Fruit fly (Drosophila melanogaster) whole organism, embryonic: ENCODE results near the gene CkIIalpha-i3.
A peak's percentile ranks its signal among the peaks of the same experiment; 100 is the strongest.

ENCODE experiments used
- CG10979 ChIP-seq: fragments of 200-800 bp; sonication (Bioruptor generic); optimal IDR thresholded peaks from 2 replicates; lab custom pipeline; 2018; ENCODE audit warnings: missing biosample characterization, mild to moderate bottlenecking, missing genetic modification characterization, moderate library complexity
- CG11456 ChIP-seq: fragments of 200-800 bp; sonication (Bioruptor generic); IDR thresholded peaks from 3 replicates; pipeline ENCODE4 v1.3.6; 2022; ENCODE audit warnings: missing biosample characterization, missing genetic modification characterization
- CG13287 ChIP-seq: fragments of 200-800 bp; sonication (Bioruptor generic); IDR thresholded peaks from 2 replicates; pipeline ENCODE4 v1.3.6; 2022; ENCODE audit warnings: missing biosample characterization, missing genetic modification characterization; ENCODE audit not compliant: partially characterized antibody
- CG13775 ChIP-seq: fragments of 200-800 bp; sonication (Bioruptor generic); optimal IDR thresholded peaks from 3 replicates; lab custom pipeline; 2017; ENCODE audit warnings: missing biosample characterization, mild to moderate bottlenecking, missing genetic modification characterization
- CG1602 ChIP-seq: fragments of 200-800 bp; sonication (Bioruptor generic); optimal IDR thresholded peaks from 3 replicates; lab custom pipeline; 2016; ENCODE audit warnings: missing biosample characterization, missing genetic modification characterization
- CG1647 ChIP-seq: fragments of 200-800 bp; sonication (Bioruptor generic); optimal IDR thresholded peaks from 3 replicates; lab custom pipeline; 2016; ENCODE audit warnings: missing biosample characterization, missing genetic modification characterization
- CG17361 ChIP-seq: fragments of 200-800 bp; sonication (Bioruptor generic); IDR thresholded peaks from 3 replicates; pipeline ENCODE4 v1.3.6; 2022; ENCODE audit warnings: missing biosample characterization, missing genetic modification characterization
- CG2199 ChIP-seq: fragments of 200-800 bp; sonication (Bioruptor generic); IDR thresholded peaks from 3 replicates; pipeline ENCODE4 v1.3.6; 2022; ENCODE audit warnings: missing biosample characterization, missing genetic modification characterization
- CG2889 ChIP-seq: fragments of 200-800 bp; sonication (Bioruptor generic); IDR thresholded peaks from 3 replicates; pipeline ENCODE4 v1.3.6; 2022; ENCODE audit warnings: missing biosample characterization, missing genetic modification characterization
- CG32767 ChIP-seq: fragments of 200-800 bp; sonication (Bioruptor generic); IDR thresholded peaks from 2 replicates; pipeline ENCODE4 v1.3.6; 2022; ENCODE audit warnings: missing biosample characterization, missing genetic modification characterization
- CG3407 ChIP-seq: fragments of 200-800 bp; sonication (Bioruptor generic); optimal IDR thresholded peaks from 2 replicates; lab custom pipeline; 2018; ENCODE audit warnings: missing biosample characterization, mild to moderate bottlenecking, missing genetic modification characterization
- CG4282 ChIP-seq: fragments of 200-800 bp; sonication (Bioruptor generic); optimal IDR thresholded peaks from 2 replicates; lab custom pipeline; 2016; ENCODE audit warnings: missing biosample characterization, missing genetic modification characterization
- CG4854 ChIP-seq: fragments of 200-800 bp; sonication (Bioruptor generic); optimal IDR thresholded peaks from 2 replicates; lab custom pipeline; 2016; ENCODE audit warnings: missing biosample characterization, missing genetic modification characterization, inconsistent platforms
- CG6683 ChIP-seq: fragments of 200-800 bp; sonication (Bioruptor generic); optimal IDR thresholded peaks from 2 replicates; lab custom pipeline; 2017; ENCODE audit warnings: missing biosample characterization, mild to moderate bottlenecking, missing genetic modification characterization, missing genetic modification reagents
- CG7372 ChIP-seq: fragments of 200-800 bp; sonication (Bioruptor generic); IDR thresholded peaks from 2 replicates; pipeline ENCODE4 v1.3.6; 2022; ENCODE audit warnings: missing biosample characterization, missing genetic modification characterization
- CG7963 ChIP-seq: fragments of 200-800 bp; sonication (Bioruptor generic); IDR thresholded peaks from 3 replicates; pipeline ENCODE4 v1.3.6; 2022; ENCODE audit warnings: missing biosample characterization, missing genetic modification characterization; ENCODE audit not compliant: partially characterized antibody
- CG8089 ChIP-seq: fragments of 200-800 bp; sonication (Bioruptor generic); optimal IDR thresholded peaks from 3 replicates; lab custom pipeline; 2016; ENCODE audit warnings: missing biosample characterization, missing genetic modification characterization
- CG9437 ChIP-seq: fragments of 200-800 bp; sonication (Bioruptor generic); optimal IDR thresholded peaks from 2 replicates; lab custom pipeline; 2018; ENCODE audit warnings: missing biosample characterization, mild to moderate bottlenecking, missing genetic modification characterization
- CHES-1-like ChIP-seq: fragments of 200-800 bp; sonication (Bioruptor generic); optimal IDR thresholded peaks from 2 replicates; lab custom pipeline; 2016; ENCODE audit warnings: missing biosample characterization, missing genetic modification characterization
- CoRest ChIP-seq: fragments of 200-800 bp; sonication (Bioruptor generic); optimal IDR thresholded peaks from 3 replicates; lab custom pipeline; 2018; ENCODE audit warnings: missing biosample characterization, mild to moderate bottlenecking, missing genetic modification characterization, moderate library complexity
- D19B ChIP-seq: fragments of 200-800 bp; sonication (Bioruptor generic); optimal IDR thresholded peaks from 2 replicates; lab custom pipeline; 2017; ENCODE audit warnings: missing biosample characterization, mild to moderate bottlenecking, missing genetic modification characterization
- Dad ChIP-seq: fragments of 200-800 bp; sonication (Bioruptor generic); optimal IDR thresholded peaks from 3 replicates; lab custom pipeline; 2016; ENCODE audit warnings: missing biosample characterization, missing genetic modification characterization
- Kr ChIP-seq: fragments of 200-800 bp; sonication (Bioruptor generic); optimal IDR thresholded peaks from 2 replicates; lab custom pipeline; 2017; ENCODE audit warnings: missing biosample characterization, mild to moderate bottlenecking, missing genetic modification characterization
- Max ChIP-seq: fragments of 200-800 bp; sonication (Bioruptor generic); optimal IDR thresholded peaks from 2 replicates; lab custom pipeline; 2016; ENCODE audit warnings: missing biosample characterization, mild to moderate bottlenecking, missing genetic modification characterization
- NK7.1 ChIP-seq: fragments of 200-800 bp; sonication (Bioruptor generic); optimal IDR thresholded peaks from 3 replicates; lab custom pipeline; 2016; ENCODE audit warnings: missing biosample characterization, missing genetic modification characterization
- Nf-YA ChIP-seq: fragments of 200-800 bp; sonication (Bioruptor generic); IDR thresholded peaks from 2 replicates; pipeline ENCODE4 v1.3.6; 2022; ENCODE audit warnings: missing biosample characterization, missing genetic modification characterization
- Ptx1 ChIP-seq: fragments of 200-800 bp; sonication (Bioruptor generic); IDR thresholded peaks from 2 replicates; pipeline ENCODE4 v1.3.6; 2022; ENCODE audit warnings: missing biosample characterization, missing genetic modification characterization
- Rfx ChIP-seq: fragments of 200-800 bp; sonication (Bioruptor generic); IDR thresholded peaks from 2 replicates; pipeline ENCODE4 v1.3.6; 2022; ENCODE audit warnings: missing biosample characterization, missing genetic modification characterization
- az2 ChIP-seq: fragments of 200-800 bp; sonication (Bioruptor generic); optimal IDR thresholded peaks from 3 replicates; lab custom pipeline; 2016; ENCODE audit warnings: missing biosample characterization, missing genetic modification characterization
- btn ChIP-seq: fragments of 200-800 bp; sonication (Bioruptor generic); optimal IDR thresholded peaks from 2 replicates; lab custom pipeline; 2016; ENCODE audit warnings: missing biosample characterization, missing genetic modification characterization
- cad ChIP-seq: fragments of >200 bp; optimal IDR thresholded peaks from 2 replicates; lab custom pipeline; 2017; ENCODE audit warnings: missing biosample characterization, missing genetic modification characterization
- corto ChIP-seq: fragments of 200-800 bp; sonication (Bioruptor generic); optimal IDR thresholded peaks from 2 replicates; lab custom pipeline; 2016; ENCODE audit warnings: missing biosample characterization, mild to moderate bottlenecking, missing genetic modification characterization, moderate library complexity
- crol ChIP-seq: fragments of 200-800 bp; sonication (Bioruptor generic); IDR thresholded peaks from 2 replicates; pipeline ENCODE4 v1.3.6; 2022; ENCODE audit warnings: missing biosample characterization, missing genetic modification characterization
- cwo ChIP-seq: fragments of 200-800 bp; sonication (Bioruptor generic); optimal IDR thresholded peaks from 3 replicates; lab custom pipeline; 2017; ENCODE audit warnings: missing biosample characterization, missing genetic modification characterization, mild to moderate bottlenecking, moderate library complexity, missing genetic modification reagents
- eve ChIP-seq, 2 experiments: fragments of >200 bp; optimal IDR thresholded peaks; 2 replicates each; lab custom pipeline; 2017; ENCODE audit warnings: missing biosample characterization in 2 of 2, missing genetic modification characterization in 2 of 2
- kni ChIP-seq: fragments of 200-800 bp; sonication (Bioruptor generic); optimal IDR thresholded peaks from 3 replicates; lab custom pipeline; 2017; ENCODE audit warnings: mild to moderate bottlenecking, missing biosample characterization, missing genetic modification reagents, missing genetic modification characterization
- lmd ChIP-seq: fragments of 200-800 bp; sonication (Bioruptor generic); IDR thresholded peaks from 2 replicates; pipeline ENCODE4 v1.3.6; 2022; ENCODE audit warnings: missing biosample characterization, missing genetic modification characterization
- luna ChIP-seq: fragments of 200-800 bp; sonication (Bioruptor generic); optimal IDR thresholded peaks from 2 replicates; lab custom pipeline; 2016; ENCODE audit warnings: missing biosample characterization, missing genetic modification characterization
- nom ChIP-seq: fragments of 200-800 bp; sonication (Bioruptor generic); optimal IDR thresholded peaks from 2 replicates; lab custom pipeline; 2017; ENCODE audit warnings: missing biosample characterization, missing genetic modification characterization, mild to moderate bottlenecking, moderate library complexity, missing genetic modification reagents
- odd ChIP-seq: fragments of 200-800 bp; sonication (Bioruptor generic); optimal IDR thresholded peaks from 2 replicates; lab custom pipeline; 2017; ENCODE audit warnings: missing biosample characterization, mild to moderate bottlenecking, missing genetic modification characterization
- pita ChIP-seq: fragments of 200-800 bp; sonication (Bioruptor generic); optimal IDR thresholded peaks from 2 replicates; lab custom pipeline; 2017; ENCODE audit warnings: missing biosample characterization, mild to moderate bottlenecking, missing genetic modification characterization
- scrt ChIP-seq: fragments of 200-800 bp; sonication (Bioruptor generic); optimal IDR thresholded peaks from 2 replicates; lab custom pipeline; 2018; ENCODE audit warnings: missing biosample characterization, mild to moderate bottlenecking, missing genetic modification characterization, moderate library complexity
- slp2 ChIP-seq: fragments of 200-800 bp; sonication (Bioruptor generic); optimal IDR thresholded peaks from 2 replicates; lab custom pipeline; 2016; ENCODE audit warnings: missing biosample characterization, missing genetic modification characterization
- sr ChIP-seq: fragments of 200-800 bp; sonication (Bioruptor generic); IDR thresholded peaks from 3 replicates; pipeline ENCODE4 v1.3.6; 2022; ENCODE audit warnings: missing biosample characterization, missing genetic modification characterization
- stc ChIP-seq: fragments of 200-800 bp; sonication (Bioruptor generic); IDR thresholded peaks from 2 replicates; pipeline ENCODE4 v1.3.6; 2022; ENCODE audit warnings: missing biosample characterization, missing genetic modification characterization
- tap ChIP-seq: fragments of 200-800 bp; optimal IDR thresholded peaks from 3 replicates; lab custom pipeline; 2019; ENCODE audit warnings: missing biosample characterization, mild to moderate bottlenecking, missing genetic modification characterization, moderate library complexity
- ttk ChIP-seq: fragments of 200-800 bp; sonication (Bioruptor generic); IDR thresholded peaks from 2 replicates; pipeline ENCODE4 v2.1.2; 2022; ENCODE audit warnings: missing biosample characterization, missing genetic modification characterization
- wdn ChIP-seq: fragments of 200-800 bp; sonication (Bioruptor generic); IDR thresholded peaks from 2 replicates; pipeline ENCODE4 v1.3.6; 2022; ENCODE audit warnings: missing biosample characterization, missing genetic modification characterization
- z ChIP-seq: fragments of 200-800 bp; sonication (Bioruptor generic); IDR thresholded peaks from 3 replicates; pipeline ENCODE4 v1.3.6; 2022; ENCODE audit warnings: missing biosample characterization, missing genetic modification characterization

CkIIalpha-i3 gene

DNA sequence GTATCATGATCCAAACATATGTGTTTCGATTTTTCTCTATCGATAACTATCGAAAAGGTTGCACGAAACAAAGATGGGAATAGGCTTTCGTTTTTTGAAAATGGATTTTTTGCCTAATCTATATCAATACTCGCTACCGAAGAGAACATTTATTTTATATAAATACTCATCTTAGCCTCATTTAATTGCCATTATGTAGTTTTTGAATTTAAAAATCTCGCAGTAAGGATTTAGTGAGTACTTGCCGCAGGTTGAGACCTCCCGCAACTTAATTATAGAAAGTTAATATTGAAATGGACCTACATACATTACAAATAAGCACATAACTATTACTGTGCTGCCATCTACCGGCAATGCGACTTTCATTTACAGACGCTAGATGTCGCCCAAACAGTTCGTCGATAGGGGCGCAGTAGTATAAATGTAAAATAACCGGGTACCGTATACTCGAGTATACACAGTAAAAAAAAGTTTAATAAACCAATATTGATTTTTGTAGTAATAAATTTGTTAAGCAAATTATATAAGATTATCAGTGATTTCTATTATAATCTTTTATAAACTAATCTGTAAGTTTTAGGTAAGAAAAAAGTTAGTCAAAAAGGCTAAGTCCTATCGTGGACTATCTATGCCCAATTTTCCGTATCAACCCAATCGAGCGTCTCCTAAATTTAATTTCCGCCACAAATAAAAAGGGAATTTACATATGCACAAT, 1.6 kb upstream of the CkIIalpha-i3 start, which contains the start of gene CG13896 (continued):
- TF ChIP-seq CoRest (tag; lab: Kevin White, UChicago) (peak; percentile 84), Max (GFP tag; lab: Kevin White, UChicago) (peak; percentile 72), crol (GFP tag; lab: Robert Waterston, UW) (peak; percentile 43), cad (GFP tag; lab: Kevin White, UChicago) (no peak), CG13287 (peak; percentile 73), scrt (GFP tag; lab: Kevin White, UChicago) (peak; percentile 66), lmd (GFP tag; lab: Robert Waterston, UW) (peak; percentile 86), eve (GFP tag; optimal IDR thresholded peaks at IDR 0.05; lab: Kevin White, UChicago) (peak in 1 of 2 experiments; percentile 66), CG1647 (GFP tag; lab: Kevin White, UChicago) (peak; percentile 91), CG4854 (GFP tag; lab: Kevin White, UChicago) (peak; percentile 77), CG17361 (peak; percentile 82), btn (GFP tag; lab: Kevin White, UChicago) (peak; percentile 57), Nf-YA (peak; percentile 67), nom (GFP tag; lab: Kevin White, UChicago) (peak; percentile 55), NK7.1 (GFP tag; lab: Kevin White, UChicago) (peak; percentile 57), Ptx1 (peak; percentile 91), Dad (GFP tag; lab: Kevin White, UChicago) (peak; percentile 80), corto (GFP tag; lab: Kevin White, UChicago) (peak; percentile 30), CG8089 (GFP tag; lab: Kevin White, UChicago) (peak; percentile 95), CG2199 (GFP tag; lab: Robert Waterston, UW) (peak; percentile 97), CG7963 (GFP tag; lab: Robert Waterston, UW) (no peak), wdn (GFP tag; lab: Robert Waterston, UW) (peak; percentile 65), stc (GFP tag; lab: Robert Waterston, UW) (peak; percentile 78), tap (tag; lab: Kevin White, UChicago) (peak; percentile 61), kni (peak; percentile 74), slp2 (GFP tag; lab: Kevin White, UChicago) (peak; percentile 88), az2 (GFP tag; lab: Kevin White, UChicago) (peak; percentile 94), CG6683 (GFP tag; lab: Kevin White, UChicago) (peak; percentile 47), CHES-1-like (GFP tag; lab: Kevin White, UChicago) (peak; percentile 84), CG3407 (peak; percentile 62), CG4282 (GFP tag; lab: Kevin White, UChicago) (peak; percentile 83), odd (GFP tag; lab: Kevin White, UChicago) (peak; percentile 62), CG32767 (GFP tag; lab: Robert Waterston, UW) (peak; percentile 52; the same call in 1 of the 2 replicates), CG1602 (GFP tag; lab: Kevin White, UChicago) (peak; percentile 92), CG7372 (GFP tag; lab: Robert Waterston, UW) (peak; percentile 16; the same call in 1 of the 2 replicates), CG13775 (GFP tag; lab: Kevin White, UChicago) (peak; percentile 74), CG9437 (GFP tag; lab: Kevin White, UChicago) (peak; percentile 49), ttk (GFP tag; lab: Robert Waterston, UW) (peak; percentile 85), D19B (GFP tag; lab: Kevin White, UChicago) (peak; percentile 42), luna (GFP tag; lab: Kevin White, UChicago) (peak; percentile 71), Rfx (GFP tag; lab: Robert Waterston, UW) (peak; percentile 95), pita (GFP tag; lab: Kevin White, UChicago) (peak; percentile 61), CG10979 (peak; percentile 80), CG2889 (GFP tag; lab: Robert Waterston, UW) (peak; percentile 77), CG11456 (peak; percentile 98), Kr (GFP tag; lab: Kevin White, UChicago) (no peak), sr (GFP tag; lab: Robert Waterston, UW) (0 out of 3 replicates have a peak, but pooled peaks have one; percentile 6), cwo (GFP tag; lab: Kevin White, UChicago) (peak; percentile 56), z (GFP tag; lab: Robert Waterston, UW) (no peak)
